Fruit fly (Drosophila melanogaster) whole organism: ENCODE results near the gene akirin.

Experiments used
- CG8478 ChIP-seq: fragments of >200 bp; optimal IDR thresholded peaks from 2 replicates; lab custom pipeline; 2018; ENCODE audit warnings: inconsistent platforms
- Dll ChIP-seq: fragments of >200 bp; optimal IDR thresholded peaks from 2 replicates; lab custom pipeline; 2017
- EcR ChIP-seq, 2 experiments: fragments of >200 bp; optimal IDR thresholded peaks; 2 replicates each; lab custom pipeline; 2017; ENCODE audit warnings: missing biosample characterization in 2 of 2, missing genetic modification characterization in 2 of 2, missing genetic modification reagents in 2 of 2
- pan ChIP-seq: fragments of >200 bp; optimal IDR thresholded peaks from 2 replicates; lab custom pipeline; 2017
- psq ChIP-seq: fragments of >200 bp; optimal IDR thresholded peaks from 2 replicates; lab custom pipeline; 2017
- usp ChIP-seq: fragments of >200 bp; optimal IDR thresholded peaks from 2 replicates; lab custom pipeline; 2017; ENCODE audit warnings: missing biosample characterization, missing genetic modification characterization, mixed read lengths

Gene akirin

DNA sequence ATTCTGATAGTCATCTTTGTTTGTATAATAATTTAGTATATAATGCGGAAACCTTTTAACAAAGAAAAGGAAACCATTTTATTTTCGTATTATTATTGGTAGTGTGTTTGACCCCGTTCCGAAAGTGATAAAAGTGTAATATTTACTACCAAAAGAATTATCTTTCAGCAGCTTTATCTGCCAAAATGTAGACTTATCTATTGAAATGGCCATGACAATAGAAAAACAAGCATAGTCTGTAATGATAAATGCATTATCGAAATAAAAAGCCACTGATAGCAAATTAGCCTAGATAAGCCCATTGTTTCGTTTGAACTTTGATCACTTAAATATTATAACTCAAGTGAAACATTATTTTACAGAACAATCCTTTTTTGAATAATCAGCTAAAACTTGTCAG is 6.5 kb downstream of the akirin start:
- TF ChIP-seq EcR (GFP tag; optimal IDR thresholded peaks at IDR 0.05; lab: Kevin White, UChicago), result no peak
- TF ChIP-seq Dll (lab: Kevin White, UChicago), result no peak
- no peak for TF ChIP-seq CG8478 (lab: Kevin White, UChicago)
- no peak for TF ChIP-seq pan (lab: Kevin White, UChicago)
- no peak for TF ChIP-seq psq
- TF ChIP-seq usp (GFP tag; lab: Kevin White, UChicago), result no peak

DNA sequence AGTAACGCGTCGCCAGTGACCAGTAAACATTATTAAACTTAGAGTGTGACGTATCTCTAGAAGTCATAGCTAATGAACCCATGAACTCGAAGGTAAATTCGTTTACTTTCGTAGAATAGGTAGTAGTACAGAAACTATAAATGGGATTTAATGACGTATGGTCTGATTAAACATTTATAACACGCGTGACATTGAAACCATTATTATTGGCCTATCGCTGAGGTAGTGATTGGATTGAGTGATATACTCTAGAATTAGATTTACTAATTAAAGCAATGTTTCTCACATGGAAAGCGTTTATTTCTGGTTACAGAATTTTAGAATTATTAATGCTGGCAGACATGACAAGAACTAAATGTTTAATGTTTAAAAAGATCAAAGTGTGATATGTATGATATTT is 7.2 kb downstream of the akirin start:
- TF ChIP-seq pan (lab: Kevin White, UChicago), result no peak
- no peak for TF ChIP-seq EcR (GFP tag; optimal IDR thresholded peaks at IDR 0.05; lab: Kevin White, UChicago)
- TF ChIP-seq psq, result no peak
- no peak for TF ChIP-seq usp (GFP tag; lab: Kevin White, UChicago)
- TF ChIP-seq CG8478 (lab: Kevin White, UChicago), result no peak
- no peak for TF ChIP-seq Dll (lab: Kevin White, UChicago)

DNA sequence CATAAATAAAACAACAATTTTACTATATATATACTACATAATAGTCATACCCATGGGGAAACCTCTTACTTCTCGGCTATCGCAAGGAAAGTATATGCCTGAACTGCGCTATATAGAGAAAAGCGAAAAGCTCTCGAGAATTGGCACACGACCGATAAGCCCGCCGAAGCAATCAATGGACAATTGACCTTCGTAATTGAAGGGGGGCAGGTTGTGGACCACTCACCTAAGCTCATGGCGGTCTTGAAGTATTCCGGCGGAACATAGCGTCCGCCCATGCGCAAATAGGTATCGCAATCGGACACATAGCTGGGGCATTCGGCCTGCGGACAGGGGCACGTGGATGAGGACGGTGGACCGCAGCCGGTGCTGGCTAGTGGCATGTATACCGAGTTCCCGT is 10.8 kb downstream of the akirin start:
- no peak for TF ChIP-seq usp (GFP tag; lab: Kevin White, UChicago)

DNA sequence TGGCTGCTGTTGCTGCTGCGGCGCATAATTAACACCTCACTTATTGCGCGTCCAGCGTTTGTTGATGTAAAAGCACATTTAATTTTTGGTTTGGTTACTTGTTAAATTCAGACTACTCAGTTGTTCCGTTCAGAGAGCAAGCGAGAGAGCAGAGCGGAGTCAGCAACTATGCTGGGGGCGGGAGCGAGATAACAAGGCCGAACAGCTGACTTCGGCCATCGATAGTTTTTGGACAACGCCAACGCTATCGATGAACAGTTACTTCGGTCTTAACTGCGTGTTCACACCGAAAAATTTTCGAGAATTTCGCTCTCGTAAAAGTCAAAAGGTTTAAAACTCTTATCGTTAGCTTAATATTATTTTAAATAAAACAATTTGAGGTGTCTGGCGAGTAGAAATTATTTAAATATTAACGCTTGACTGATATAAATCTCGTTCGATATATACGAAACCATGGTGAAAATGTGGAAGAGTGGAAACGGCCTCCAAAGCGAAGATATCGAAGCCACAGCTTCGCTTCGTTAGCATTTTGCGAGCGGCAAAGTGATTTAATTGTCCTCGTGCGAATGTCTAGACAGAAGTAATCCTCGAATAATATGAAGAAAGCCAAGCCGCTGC is 11.8 kb downstream of the akirin start, which contains the start of the genes SMSr and smid:
Gene SMSr (minus strand): TSS at position 116 of the 618 bp plus-strand sequence.
Gene smid (plus strand): TSS at position 256 of the 618 bp plus-strand sequence.
- TF ChIP-seq pan (lab: Kevin White, UChicago) (no peak), CG8478 (lab: Kevin White, UChicago) (no peak), psq (no peak), EcR (GFP tag; optimal IDR thresholded peaks at IDR 0.05; lab: Kevin White, UChicago) (no peak), Dll (lab: Kevin White, UChicago) (no peak), usp (GFP tag; lab: Kevin White, UChicago) (no peak)

DNA sequence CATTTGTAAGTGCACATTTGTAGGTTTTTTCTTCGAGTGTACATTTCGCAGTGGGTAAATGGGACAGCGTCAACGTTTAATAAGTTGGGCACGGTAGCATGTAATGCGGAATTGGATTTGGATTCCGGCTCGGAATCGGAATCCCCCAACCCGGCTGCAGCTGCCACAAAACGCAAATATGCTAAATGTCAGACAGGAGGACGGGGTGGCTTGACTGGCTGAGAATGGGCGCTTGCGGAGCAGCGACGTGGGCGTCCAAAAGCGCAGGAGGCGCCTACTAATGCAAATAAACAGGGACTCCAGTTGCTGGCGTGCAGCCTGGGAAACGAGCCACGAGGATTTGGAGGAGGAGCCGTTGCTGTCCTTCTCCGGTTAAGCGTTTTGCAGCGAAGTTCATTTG is 18.2 kb downstream of the akirin start, which contains the start of gene CG8564:
Gene CG8564 (minus strand): TSS at position 101 of the 400 bp plus-strand sequence.
- TF ChIP-seq CG8478 (lab: Kevin White, UChicago), result no peak
- TF ChIP-seq usp (GFP tag; lab: Kevin White, UChicago), result no peak
- no peak for TF ChIP-seq EcR (GFP tag; optimal IDR thresholded peaks at IDR 0.05; lab: Kevin White, UChicago)
- TF ChIP-seq pan (lab: Kevin White, UChicago), result no peak
- TF ChIP-seq psq, result no peak
- no peak for TF ChIP-seq Dll (lab: Kevin White, UChicago)

DNA sequence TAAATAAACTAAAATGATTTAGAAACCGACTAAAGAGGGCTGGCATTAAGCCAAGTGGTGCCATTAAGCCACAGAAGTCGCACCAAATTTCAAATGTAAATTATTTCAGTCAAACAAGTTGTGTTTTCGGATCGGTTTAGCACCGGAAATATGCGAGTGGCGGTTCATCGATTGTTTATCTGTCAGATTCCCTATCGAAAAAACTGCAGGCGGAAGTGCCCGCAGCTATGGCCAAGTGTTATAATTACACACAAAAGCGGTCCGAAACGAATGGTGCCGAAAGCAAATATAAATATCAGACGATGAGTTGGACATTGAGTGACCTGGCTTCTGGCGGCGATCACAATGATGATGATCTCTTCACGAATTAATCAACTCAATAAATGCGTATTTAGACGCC is 20.4 kb downstream of the akirin start:
- no peak for TF ChIP-seq usp (GFP tag; lab: Kevin White, UChicago)
- TF ChIP-seq pan (lab: Kevin White, UChicago), result no peak
- no peak for TF ChIP-seq psq
- no peak for TF ChIP-seq CG8478 (lab: Kevin White, UChicago)
- TF ChIP-seq EcR (GFP tag; optimal IDR thresholded peaks at IDR 0.05; lab: Kevin White, UChicago), result no peak
- no peak for TF ChIP-seq Dll (lab: Kevin White, UChicago)

DNA sequence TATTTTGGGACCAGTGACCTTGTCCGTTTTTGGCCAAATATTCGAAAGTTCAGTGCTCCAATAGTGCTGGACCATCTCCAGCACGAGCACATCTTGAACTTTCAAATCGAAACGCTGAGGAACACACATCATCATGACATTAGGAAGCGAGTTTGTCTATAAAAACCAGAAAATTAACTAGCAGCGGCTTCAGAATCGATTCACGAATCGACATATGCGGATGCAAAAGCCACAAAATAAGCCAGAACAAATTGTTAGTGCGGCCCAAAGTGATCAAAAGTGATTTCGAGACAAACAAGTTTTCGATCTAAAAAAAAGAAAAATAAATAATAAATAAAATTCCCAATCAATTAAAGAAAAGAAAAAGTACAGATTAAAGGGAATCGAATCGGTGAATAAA is 20.8 kb downstream of the akirin start, which contains the start of gene CG8563:
Gene CG8563 (plus strand): TSS at position 301 of the 400 bp plus-strand sequence.
- TF ChIP-seq Dll (lab: Kevin White, UChicago) (no peak), psq (no peak), pan (lab: Kevin White, UChicago) (no peak)

DNA sequence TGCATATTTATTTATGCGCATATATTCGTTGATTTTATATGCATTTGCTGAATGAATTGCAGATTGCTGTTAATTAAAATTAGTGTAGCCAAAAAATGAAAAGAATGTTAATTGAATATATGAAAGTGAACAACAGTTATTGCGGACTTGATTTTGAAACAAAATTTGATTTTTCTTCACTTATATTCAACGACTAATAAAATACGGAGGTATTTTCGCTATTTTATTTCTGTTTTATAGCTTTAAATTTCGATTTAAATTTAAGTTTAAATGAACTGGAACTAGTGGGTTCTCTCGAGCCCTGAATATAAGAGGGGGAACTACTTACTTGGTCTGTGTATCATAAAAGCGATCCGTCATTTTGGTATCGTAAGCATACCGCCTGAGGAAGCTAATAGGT is 26.4 kb downstream of the akirin start, which contains the start of gene CG32379:
Gene CG32379 (plus strand): TSS at position 301 of the 400 bp plus-strand sequence.
- TF ChIP-seq CG8478 (lab: Kevin White, UChicago) (no peak), usp (GFP tag; lab: Kevin White, UChicago) (no peak), psq (no peak), Dll (lab: Kevin White, UChicago) (no peak), EcR (GFP tag; optimal IDR thresholded peaks at IDR 0.05; lab: Kevin White, UChicago) (no peak), pan (lab: Kevin White, UChicago) (no peak)

DNA sequence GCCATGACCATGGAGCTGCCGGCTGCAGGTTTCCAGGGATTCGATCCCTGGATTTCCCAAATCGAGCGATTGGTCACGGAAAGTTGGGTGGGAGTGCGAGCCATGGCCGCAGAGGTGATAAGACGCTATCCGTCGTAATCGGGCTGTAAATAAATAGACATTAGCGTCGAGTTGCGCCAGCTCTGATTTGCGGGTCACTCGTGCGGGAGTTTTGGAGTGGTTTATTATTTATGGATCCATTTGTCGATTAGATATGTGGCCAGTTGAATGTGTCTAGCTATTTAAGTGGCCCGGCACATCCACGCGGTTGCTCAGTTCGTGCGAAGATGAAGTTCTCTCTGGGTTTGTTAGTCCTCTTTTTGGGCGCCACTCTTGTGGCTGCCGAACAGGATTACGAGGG is 28.3 kb downstream of the akirin start, which contains the start of gene CG8562:
Gene CG8562 (plus strand): TSS at position 307 of the 400 bp plus-strand sequence.
- TF ChIP-seq pan (lab: Kevin White, UChicago) (no peak), CG8478 (lab: Kevin White, UChicago) (no peak), psq (no peak), EcR (GFP tag; optimal IDR thresholded peaks at IDR 0.05; lab: Kevin White, UChicago) (no peak), usp (GFP tag; lab: Kevin White, UChicago) (no peak), Dll (lab: Kevin White, UChicago) (no peak)

DNA sequence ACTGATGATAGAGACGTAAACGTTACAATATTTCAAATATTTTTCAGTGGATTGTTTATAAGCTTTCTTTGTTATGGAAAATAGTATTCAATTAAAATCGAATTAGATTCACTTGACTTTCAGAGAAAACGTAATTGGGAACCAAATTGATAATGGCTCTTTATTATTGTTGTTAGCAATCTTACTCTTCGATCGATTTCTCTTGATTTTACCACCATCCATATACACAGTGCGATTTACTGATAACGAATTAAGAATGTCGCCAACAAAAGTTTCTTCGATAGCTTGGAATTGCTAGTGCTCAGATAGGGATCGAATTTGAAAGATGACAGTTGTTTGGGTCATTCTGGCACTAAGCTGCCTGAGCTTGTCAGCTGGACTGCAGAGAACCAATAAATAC is 30.1 kb downstream of the akirin start, which contains the start of gene CG18417:
Gene CG18417 (plus strand): TSS at position 301 of the 400 bp plus-strand sequence.
- TF ChIP-seq psq (no peak), EcR (GFP tag; optimal IDR thresholded peaks at IDR 0.05; lab: Kevin White, UChicago) (no peak), CG8478 (lab: Kevin White, UChicago) (no peak), usp (GFP tag; lab: Kevin White, UChicago) (no peak), Dll (lab: Kevin White, UChicago) (no peak), pan (lab: Kevin White, UChicago) (no peak)

DNA sequence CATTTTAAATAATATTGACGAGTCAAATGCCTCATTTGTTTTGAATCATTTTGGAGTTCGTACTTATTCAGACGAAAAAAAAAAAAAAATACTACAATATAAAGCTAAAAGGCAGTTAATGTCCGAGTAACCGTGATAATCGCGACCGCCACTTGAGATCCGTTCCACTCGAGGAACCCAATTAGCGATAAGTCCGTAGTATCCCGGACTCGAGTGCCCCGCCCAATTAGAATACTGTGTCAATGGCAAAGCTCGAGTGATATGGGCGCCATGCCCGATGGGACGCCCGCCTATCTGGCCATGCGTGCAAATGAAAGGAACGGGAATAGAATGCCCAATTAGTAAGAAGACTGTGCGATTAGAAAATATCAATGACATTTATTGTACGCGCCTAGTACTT is 32.3 kb downstream of the akirin start:
- TF ChIP-seq pan (lab: Kevin White, UChicago) (no peak), psq (no peak), Dll (lab: Kevin White, UChicago) (no peak)

DNA sequence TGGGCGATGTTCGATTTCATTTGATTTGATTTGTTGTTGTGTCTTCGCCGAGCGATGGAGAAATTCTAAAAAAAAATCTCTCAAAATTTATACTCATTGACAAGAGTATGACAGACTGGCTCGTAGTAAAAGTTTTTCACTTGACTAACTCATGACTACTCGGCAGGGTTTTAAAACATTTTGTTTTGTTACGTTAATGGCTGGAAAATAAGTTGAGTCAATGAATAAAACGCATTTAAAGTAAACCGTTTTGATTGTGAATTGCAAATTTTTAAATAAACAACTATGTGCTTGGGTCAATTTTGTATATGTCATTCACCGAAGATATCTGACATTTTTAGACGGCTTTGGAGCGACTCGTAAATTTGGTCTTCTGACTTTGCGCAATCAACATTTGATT is 34.4 kb downstream of the akirin start, which contains the start of gene CG8560:
Gene CG8560 (minus strand): TSS at position 101 of the 400 bp plus-strand sequence.
- TF ChIP-seq Dll (lab: Kevin White, UChicago) (no peak), usp (GFP tag; lab: Kevin White, UChicago) (no peak), EcR (GFP tag; optimal IDR thresholded peaks at IDR 0.05; lab: Kevin White, UChicago) (no peak), psq (no peak), pan (lab: Kevin White, UChicago) (no peak), CG8478 (lab: Kevin White, UChicago) (no peak)
